2 fruit fly cellular contexts compared by ENCODE assay signal in the genomic region with DNA sequence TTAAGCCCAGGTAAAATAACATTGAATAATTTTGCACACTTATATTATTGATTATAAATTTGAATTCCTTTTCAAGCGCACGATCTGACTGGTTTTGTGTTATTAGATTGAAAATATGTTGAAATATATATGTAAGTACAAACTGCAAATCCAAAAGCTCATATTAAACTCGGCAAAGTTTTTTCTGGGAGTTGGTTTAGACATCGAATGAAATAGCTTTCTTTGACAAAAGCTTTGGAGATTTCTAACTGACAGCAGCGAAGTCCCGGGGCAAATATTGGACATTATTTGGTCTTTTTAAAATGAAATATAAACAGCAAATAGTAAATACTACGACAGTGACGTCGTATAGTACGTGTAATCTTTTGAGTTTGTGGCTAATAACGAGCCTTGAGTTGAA.
TF ChIP-seq lines count a peak whose summit lies in the region.

A gene (minus strand): TSS at position 101 of the 400 bp plus-strand sequence.

- TF ChIP-seq CTCF in whole organism, embryonic (GFP tag; optimal IDR thresholded peaks at IDR 0.05; lab: Kevin White, UChicago): no peak

TF ChIP-seq in whole organism, adult, 20 proteins besides CTCF, POLR2A, EP300 and RAD21:
- peak; percentile 74 for TF ChIP-seq kay (GFP tag; lab: Kevin White, UChicago; ENCODE audit: borderline replicate concordance)
- no peak for TF ChIP-seq pad (GFP tag; optimal IDR thresholded peaks at IDR 0.05; lab: Kevin White, UChicago)
- no peak for TF ChIP-seq cnc (optimal IDR thresholded peaks at IDR 0.05; lab: Kevin White, UChicago)
- no peak for TF ChIP-seq toe (GFP tag; optimal IDR thresholded peaks at IDR 0.05; lab: Kevin White, UChicago)
- TF ChIP-seq cic (GFP tag; optimal IDR thresholded peaks at IDR 0.05; lab: Kevin White, UChicago): no peak
- no peak for TF ChIP-seq CG7101 (tag; optimal IDR thresholded peaks at IDR 0.05; lab: Kevin White, UChicago)
- no peak for TF ChIP-seq tj (GFP tag; optimal IDR thresholded peaks at IDR 0.05; lab: Kevin White, UChicago)

TF ChIP-seq in whole organism, embryonic, 481 proteins besides CTCF, POLR2A, EP300 and RAD21:
- TF ChIP-seq Dad (GFP tag; optimal IDR thresholded peaks at IDR 0.05; lab: Kevin White, UChicago) (no peak), CG12769 (tag; optimal IDR thresholded peaks at IDR 0.05; lab: Kevin White, UChicago) (peak; percentile 13), Med (GFP tag; lab: Kevin White, UChicago) (peak; percentile 56), Vsx1 (GFP tag; optimal IDR thresholded peaks at IDR 0.05; lab: Kevin White, UChicago) (no peak), CG17361 (GFP tag; IDR thresholded peaks at IDR 0.05; lab: Robert Waterston, UW) (no peak), Oaz (GFP tag; IDR thresholded peaks at IDR 0.05; lab: Robert Waterston, UW) (no peak)
